Worm (Caenorhabditis elegans) whole organism, late embryonic: Measurements from ENCODE around the gene ubl-1.

Experiments
- F13H6.1 ChIP-seq: sonication (generic microtip); optimal IDR thresholded peaks from 2 replicates; lab custom pipeline; 2016; ENCODE audit warnings: missing genetic modification characterization, missing compliant biosample characterization
- ceh-9 ChIP-seq: sonication (generic microtip); optimal IDR thresholded peaks from 2 replicates; lab custom pipeline; 2016; ENCODE audit warnings: mild to moderate bottlenecking, missing genetic modification characterization, inconsistent platforms, missing compliant biosample characterization
- fax-1 ChIP-seq: sonication (generic microtip); optimal IDR thresholded peaks from 2 replicates; lab custom pipeline; 2016; ENCODE audit warnings: missing genotype, missing genetic modification characterization, missing compliant biosample characterization
- hlh-6 ChIP-seq: sonication (generic microtip); optimal IDR thresholded peaks from 2 replicates; lab custom pipeline; 2016; ENCODE audit warnings: missing genotype, missing genetic modification characterization, missing compliant biosample characterization
- madf-2 ChIP-seq: sonication (generic microtip); optimal IDR thresholded peaks from 2 replicates; lab custom pipeline; 2017; ENCODE audit warnings: missing genetic modification characterization, missing compliant biosample characterization
- npax-4 ChIP-seq: sonication (generic microtip); optimal IDR thresholded peaks from 2 replicates; lab custom pipeline; 2016; ENCODE audit warnings: missing genetic modification characterization, missing compliant biosample characterization
- pqm-1 ChIP-seq: sonication (generic microtip); optimal IDR thresholded peaks from 2 replicates; lab custom pipeline; 2016; ENCODE audit warnings: missing genetic modification characterization, missing compliant biosample characterization
- unc-86 ChIP-seq: sonication (generic microtip); optimal IDR thresholded peaks from 2 replicates; lab custom pipeline; 2016; ENCODE audit warnings: missing genetic modification characterization, missing compliant biosample characterization

- TF ChIP-seq pqm-1 (tag; lab: Kevin White, UChicago) (no peak), madf-2 (tag; lab: Kevin White, UChicago) (no peak), npax-4 (tag; lab: Kevin White, UChicago) (no peak), unc-86 (tag; lab: Kevin White, UChicago) (no peak), hlh-6 (tag; lab: Kevin White, UChicago) (no peak), ceh-9 (tag; lab: Kevin White, UChicago) (no peak), fax-1 (no peak), F13H6.1 (tag; lab: Kevin White, UChicago) (no peak)
Observed at ce11 chrIII:3060262-3060661, 7.8 kb upstream of the ubl-1 start, which contains the start of gene fipr-29.
